Fruit fly (Drosophila melanogaster): ENCODE data around the gene Nrx-IV.

- TF ChIP-seq CG8478 (optimal IDR thresholded peaks at IDR 0.05) = no peak
- TF ChIP-seq CTCF (optimal IDR thresholded peaks at IDR 0.05) = no peak
Measured at dm6 chr3L:12118631-12119030, 27.7 kb upstream of the Nrx-IV start.
